Worm (Caenorhabditis elegans): ENCODE results near the gene C13C4.6.
"Not testable (repeated sequence)": the region's sequence is repeated elsewhere in the genome, so short reads cannot be mapped to it uniquely, and the experiment has no call there.

Gene C13C4.6

DNA sequence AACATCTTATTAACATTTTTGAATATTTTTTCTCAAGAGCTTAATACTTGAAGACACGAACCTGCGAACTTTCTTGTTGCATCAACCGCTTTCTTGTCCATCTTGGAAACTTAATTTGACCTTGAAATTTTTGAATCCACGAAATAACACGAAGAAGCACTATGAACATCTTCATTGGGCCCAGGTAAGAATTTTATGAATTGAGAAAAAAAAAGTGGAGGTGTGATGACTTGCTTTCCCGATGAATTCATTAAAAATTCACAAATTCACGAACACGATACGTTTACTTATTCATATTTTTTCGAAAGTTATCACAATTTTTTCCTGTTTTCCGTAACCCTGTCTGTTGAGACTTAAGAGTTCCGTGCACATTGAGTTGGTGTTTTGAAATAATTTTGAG lies 9.3 kb downstream of the C13C4.6 start, which contains the start of gene C27A7.6:
Gene C27A7.6, minus strand, starts transcription at position 101 of the 400 bp plus-strand sequence.
- not testable (repeated sequence) for TF ChIP-seq nhr-23 (tag; optimal IDR thresholded peaks at IDR 0.05); blmp-1 (tag; optimal IDR thresholded peaks at IDR 0.05; ENCODE audit: insufficient read depth); sma-9 (GFP tag; optimal IDR thresholded peaks at IDR 0.05); sma-9 (tag; optimal IDR thresholded peaks at IDR 0.05)

DNA sequence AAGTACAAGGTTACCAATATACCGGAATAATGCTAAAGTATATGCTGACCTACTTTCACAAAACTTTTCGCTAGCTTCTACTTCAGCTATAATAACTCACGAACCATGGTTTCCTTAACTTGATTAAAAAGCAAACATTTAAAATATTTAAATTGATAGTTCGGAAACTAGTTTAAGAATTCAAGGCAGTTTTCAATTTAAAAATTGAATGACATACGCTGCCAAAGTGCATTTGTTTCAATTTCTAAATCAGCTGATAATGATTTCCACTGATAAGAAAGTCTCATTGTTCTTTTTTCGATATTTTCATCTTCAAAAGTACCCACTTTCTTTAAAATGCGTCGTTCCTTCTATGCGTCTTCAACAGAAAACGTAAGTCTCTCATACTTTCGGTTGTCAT lies 9.8 kb downstream of the C13C4.6 start, which contains the start of gene enpp-1:
Gene enpp-1, plus strand, starts transcription at position 301 of the 400 bp plus-strand sequence.
- not testable (repeated sequence) for TF ChIP-seq lin-13 (GFP tag; optimal IDR thresholded peaks at IDR 0.05); mbf-1 (tag; optimal IDR thresholded peaks at IDR 0.05); nhr-21 (tag; optimal IDR thresholded peaks at IDR 0.05)

DNA sequence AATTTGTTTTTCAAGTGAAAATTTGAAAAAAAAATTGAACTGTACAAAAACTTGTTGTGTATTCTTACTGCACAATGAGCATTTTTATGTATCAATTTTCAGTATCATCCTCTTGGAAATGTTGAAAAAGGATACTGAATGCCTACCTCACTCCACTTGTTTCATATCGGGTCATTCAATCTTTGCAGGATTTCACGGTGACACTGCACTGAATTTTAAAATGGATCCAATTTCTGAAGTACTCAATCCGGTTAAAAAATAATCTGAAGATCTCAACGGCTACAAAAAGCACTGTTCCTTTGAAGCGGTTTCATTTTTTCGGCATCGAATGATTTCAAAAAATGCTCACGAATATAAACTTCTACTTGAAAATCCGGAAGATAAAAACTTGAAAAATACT lies 16.6 kb downstream of the C13C4.6 start:
- TF ChIP-seq sma-3 (GFP tag; optimal IDR thresholded peaks at IDR 0.05) (no peak), zag-1 (tag; optimal IDR thresholded peaks at IDR 0.05) (no peak)

DNA sequence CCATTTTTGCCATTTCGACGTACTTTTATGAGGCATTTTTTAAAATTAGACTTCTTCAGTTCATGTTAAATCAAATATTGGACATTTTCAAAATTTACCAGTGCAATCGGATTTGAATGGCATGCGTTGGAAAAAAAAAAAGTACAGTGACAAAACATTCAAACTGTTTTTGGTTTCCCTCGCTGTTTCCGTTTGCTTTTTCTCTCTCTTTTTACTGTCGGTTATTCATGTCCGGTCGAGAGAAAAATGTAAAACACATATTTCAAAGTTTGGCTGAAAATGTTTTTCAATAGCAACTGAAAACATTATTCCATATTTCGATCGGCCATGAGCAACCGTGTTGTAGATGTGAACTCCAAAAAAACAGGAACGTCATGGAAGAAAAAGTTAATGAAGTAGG lies 19.3 kb downstream of the C13C4.6 start, which contains the start of gene C27A7.3:
Gene C27A7.3, plus strand, starts transcription at position 301 of the 400 bp plus-strand sequence.
- TF ChIP-seq nhr-6 (tag; optimal IDR thresholded peaks at IDR 0.05) (no peak), blmp-1 (tag; optimal IDR thresholded peaks at IDR 0.05; ENCODE audit: insufficient read depth) (no peak), nhr-129 (tag; optimal IDR thresholded peaks at IDR 0.05) (no peak), nhr-237 (tag; optimal IDR thresholded peaks at IDR 0.05) (no peak), ceh-16 (tag; optimal IDR thresholded peaks at IDR 0.05) (no peak)

DNA sequence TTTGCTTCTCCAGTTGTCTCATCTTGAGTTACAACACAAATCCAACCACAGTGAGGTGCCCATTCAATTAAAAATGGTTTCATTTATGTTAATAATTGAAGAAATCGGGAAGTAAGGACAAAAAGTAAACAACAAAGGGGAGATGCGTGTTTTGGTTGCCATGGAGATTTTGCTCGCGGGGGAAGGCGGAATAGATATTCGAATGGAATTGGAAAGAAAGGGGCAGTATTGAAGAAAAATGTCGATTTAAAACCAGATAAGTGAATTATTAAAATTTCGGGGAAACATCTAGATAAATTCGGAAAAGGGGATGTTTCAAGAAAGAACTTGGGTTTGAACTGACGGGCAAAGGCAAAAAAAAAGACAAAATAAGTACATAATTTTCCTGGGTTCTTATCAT lies 29.2 kb downstream of the C13C4.6 start, which contains the start of gene che-11:
Gene che-11, minus strand, starts transcription at position 101 of the 400 bp plus-strand sequence.
- no peak for TF ChIP-seq nhr-237 (tag; optimal IDR thresholded peaks at IDR 0.05)
- no peak for TF ChIP-seq nhr-25 (tag; optimal IDR thresholded peaks at IDR 0.05)
- TF ChIP-seq unc-39 (tag; optimal IDR thresholded peaks at IDR 0.05): no peak
- TF ChIP-seq snpc-4 (tag; optimal IDR thresholded peaks at IDR 0.05): no peak
- no peak for TF ChIP-seq peb-1 (tag; optimal IDR thresholded peaks at IDR 0.05)
- TF ChIP-seq skn-1 (tag; optimal IDR thresholded peaks at IDR 0.05): no peak
- TF ChIP-seq blmp-1 (tag; optimal IDR thresholded peaks at IDR 0.05; ENCODE audit: insufficient read depth): no peak
- TF ChIP-seq mdl-1 (tag; optimal IDR thresholded peaks at IDR 0.05): no peak
- TF ChIP-seq aly-2 (tag; optimal IDR thresholded peaks at IDR 0.05): no peak
- no peak for TF ChIP-seq egl-27 (tag; optimal IDR thresholded peaks at IDR 0.05)
- TF ChIP-seq gmeb-1 (tag; optimal IDR thresholded peaks at IDR 0.05): no peak
- TF ChIP-seq lin-39 (tag; optimal IDR thresholded peaks at IDR 0.05): no peak
- TF ChIP-seq sma-3 (GFP tag; optimal IDR thresholded peaks at IDR 0.05): no peak
- TF ChIP-seq alr-1 (tag; optimal IDR thresholded peaks at IDR 0.05): no peak

DNA sequence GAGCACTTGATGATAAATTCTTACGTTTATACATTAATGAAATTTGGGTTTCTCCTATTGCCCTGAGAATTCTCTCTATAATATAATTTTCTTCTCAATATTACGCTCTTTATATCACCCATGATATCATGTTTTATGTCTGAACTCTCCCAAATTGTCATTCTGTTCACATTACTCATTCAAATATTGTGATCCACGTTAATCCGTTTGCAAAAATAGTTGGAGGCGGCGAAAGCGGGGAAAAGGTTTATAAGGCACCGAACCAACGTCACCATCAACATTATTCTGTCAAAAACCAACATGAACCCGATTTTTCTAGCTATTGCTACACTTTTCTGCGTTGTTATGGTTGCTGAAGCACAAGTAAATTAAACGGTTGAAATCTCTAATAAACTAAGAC lies 31.5 kb downstream of the C13C4.6 start, which contains the start of gene C27A7.8:
Gene C27A7.8, plus strand, starts transcription at position 301 of the 400 bp plus-strand sequence.
- TF ChIP-seq dmd-4 (tag; optimal IDR thresholded peaks at IDR 0.05): no peak
- TF ChIP-seq unc-39 (tag; optimal IDR thresholded peaks at IDR 0.05): no peak
- no peak for TF ChIP-seq lin-39 (tag; optimal IDR thresholded peaks at IDR 0.05)
- no peak for TF ChIP-seq snpc-4 (tag; optimal IDR thresholded peaks at IDR 0.05)
- TF ChIP-seq skn-1 (tag; optimal IDR thresholded peaks at IDR 0.05): no peak
- TF ChIP-seq sma-3 (GFP tag; optimal IDR thresholded peaks at IDR 0.05): no peak
- TF ChIP-seq nhr-11 (tag; optimal IDR thresholded peaks at IDR 0.05): no peak
- TF ChIP-seq ztf-11 (tag; optimal IDR thresholded peaks at IDR 0.05): no peak
- no peak for TF ChIP-seq nhr-12 (tag; optimal IDR thresholded peaks at IDR 0.05)
- no peak for TF ChIP-seq ztf-4 (tag; optimal IDR thresholded peaks at IDR 0.05)
- no peak for TF ChIP-seq egl-27 (tag; optimal IDR thresholded peaks at IDR 0.05)
- TF ChIP-seq nhr-129 (tag; optimal IDR thresholded peaks at IDR 0.05): no peak
- TF ChIP-seq aly-2 (tag; optimal IDR thresholded peaks at IDR 0.05): no peak
- no peak for TF ChIP-seq Y55F3AM.14 (GFP tag; optimal IDR thresholded peaks at IDR 0.05)
- no peak for TF ChIP-seq ztf-1 (GFP tag; conservative IDR thresholded peaks at IDR 0.05)
- no peak for TF ChIP-seq gmeb-1 (tag; optimal IDR thresholded peaks at IDR 0.05)

Measured in whole organism, L2 larva.